Worm (Caenorhabditis elegans): Measurements from ENCODE around the gene atln-1.

DNA sequence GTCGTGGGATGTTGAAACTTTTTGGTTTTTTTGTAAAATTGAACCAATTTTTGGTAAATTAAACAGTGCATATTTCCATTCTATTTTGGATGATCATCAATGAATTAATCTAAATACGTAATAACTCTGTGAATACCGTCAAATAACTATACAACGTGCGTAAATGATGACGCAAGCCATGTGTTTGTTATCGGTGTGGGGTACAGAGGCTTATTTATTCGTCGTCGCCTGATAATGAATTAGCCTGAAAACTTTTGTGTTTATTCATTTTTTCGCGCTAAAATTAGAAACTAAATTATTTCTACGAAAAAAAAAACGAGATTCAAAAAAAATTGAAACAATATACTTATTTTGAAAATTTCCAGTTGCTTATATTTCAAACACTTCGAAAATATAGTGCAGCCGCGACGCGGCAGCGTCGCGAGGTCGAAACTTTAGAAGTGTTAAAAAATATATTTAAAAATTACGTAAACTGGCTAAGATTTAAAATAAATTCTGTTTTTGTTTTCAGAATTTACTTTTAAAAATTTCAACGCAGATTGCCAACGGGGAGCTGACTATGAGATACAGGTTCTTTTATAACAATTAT lies 39.5 kb upstream of the atln-1 start:
- TF ChIP-seq fos-1 (tag; optimal IDR thresholded peaks at IDR 0.05) (no peak), tbx-2 (tag; optimal IDR thresholded peaks at IDR 0.05) (no peak), ceh-82 (tag; optimal IDR thresholded peaks at IDR 0.05) (no peak), fkh-10 (GFP tag; optimal IDR thresholded peaks at IDR 0.05) (no peak), grh-1 (GFP tag; IDR thresholded peaks at IDR 0.05) (no peak), lin-35 (GFP tag; optimal IDR thresholded peaks at IDR 0.05) (peak in 1 of 2 experiments; percentile 10), unc-130 (tag; optimal IDR thresholded peaks at IDR 0.05) (no peak), unc-86 (tag; optimal IDR thresholded peaks at IDR 0.05) (no peak), ztf-11 (tag; optimal IDR thresholded peaks at IDR 0.05) (no peak), ama-1 (optimal IDR thresholded peaks at IDR 0.05) (no peak)

Measured in whole organism, L1 larva.